Worm (Caenorhabditis elegans) whole organism, L4 larva: ENCODE data around the gene F54C9.3.

Experiments used
- ceh-82 ChIP-seq: sonication (generic microtip); optimal IDR thresholded peaks from 2 replicates; lab custom pipeline; 2017; ENCODE audit warnings: missing biosample characterization, missing genetic modification characterization
- dpl-1 ChIP-seq: fragments of 150-350 bp; optimal IDR thresholded peaks from 2 replicates; lab custom pipeline; 2014; ENCODE audit warnings: missing biosample characterization, missing genetic modification reagents, missing genetic modification characterization
- dve-1 ChIP-seq: sonication (generic microtip); optimal IDR thresholded peaks from 2 replicates; lab custom pipeline; 2017; ENCODE audit warnings: antibody characterized with exemption, mild to moderate bottlenecking, missing genetic modification characterization, missing compliant biosample characterization; ENCODE audit not compliant: insufficient read depth
- egl-27 ChIP-seq: sonication (generic microtip); optimal IDR thresholded peaks from 3 replicates; lab custom pipeline; 2017; ENCODE audit warnings: missing biosample characterization, missing genetic modification reagents, missing genetic modification characterization
- lin-13 ChIP-seq: fragments of 150-350 bp; optimal IDR thresholded peaks from 2 replicates; lab custom pipeline; 2014; ENCODE audit warnings: missing biosample characterization, missing genetic modification reagents, missing genetic modification characterization
- lin-15B ChIP-seq: fragments of 150-350 bp; sonication (generic microtip); optimal IDR thresholded peaks from 3 replicates; lab custom pipeline; 2014; ENCODE audit warnings: missing biosample characterization, missing genetic modification characterization
- mdl-1 ChIP-seq, 2 experiments: fragments of 150-350 bp in 1 of 2; sonication (generic microtip) in 1 of 2; optimal IDR thresholded peaks; 2 replicates each; lab custom pipeline; 2014 to 2017; ENCODE audit warnings: missing biosample characterization in 2 of 2, missing genetic modification characterization in 2 of 2
- mep-1 ChIP-seq: fragments of 150-350 bp; sonication (generic microtip); optimal IDR thresholded peaks from 3 replicates; lab custom pipeline; 2014; ENCODE audit warnings: missing biosample characterization, missing genetic modification characterization
- nhr-11 ChIP-seq: fragments of 150-350 bp; optimal IDR thresholded peaks from 2 replicates; lab custom pipeline; 2014; ENCODE audit warnings: missing biosample characterization, missing genetic modification characterization
- nhr-111 ChIP-seq: fragments of 200-800 bp; sonication (Bioruptor generic); optimal IDR thresholded peaks from 2 replicates; lab custom pipeline; 2018; ENCODE audit warnings: mild to moderate bottlenecking, missing genetic modification characterization, missing compliant biosample characterization
- nhr-76 ChIP-seq: fragments of 150-350 bp; optimal IDR thresholded peaks from 2 replicates; lab custom pipeline; 2014; ENCODE audit warnings: missing biosample characterization, missing genetic modification characterization
- unc-39 ChIP-seq: sonication (generic microtip); optimal IDR thresholded peaks from 2 replicates; lab custom pipeline; 2017; ENCODE audit warnings: missing biosample characterization, missing genetic modification characterization

- TF ChIP-seq egl-27 (tag; lab: Kevin White, UChicago) = no peak
- TF ChIP-seq lin-15B (tag; lab: Kevin White, UChicago) = no peak
- TF ChIP-seq dve-1 (tag; lab: Kevin White, UChicago) = no peak
- no peak for TF ChIP-seq dpl-1 (GFP tag; lab: Kevin White, UChicago)
- TF ChIP-seq unc-39 (tag; lab: Kevin White, UChicago) = no peak
- TF ChIP-seq mep-1 (tag; lab: Kevin White, UChicago) = no peak
- TF ChIP-seq nhr-11 (tag; lab: Kevin White, UChicago) = no peak
- TF ChIP-seq ceh-82 = no peak
- no peak for TF ChIP-seq nhr-76 (tag; lab: Kevin White, UChicago)
- no peak for TF ChIP-seq nhr-111
- TF ChIP-seq lin-13 = no peak
- TF ChIP-seq mdl-1 (tag; optimal IDR thresholded peaks at IDR 0.05; lab: Kevin White, UChicago) = no peak
These were observed 16.4 kb upstream of the F54C9.3 start for ce11 chrII:8583035-8583434.
